Fruit fly (Drosophila melanogaster) whole organism, embryonic: ENCODE results near the gene CG8100.

Experiments
- Antp ChIP-seq: fragments of 200-800 bp; sonication (Bioruptor generic); optimal IDR thresholded peaks from 3 replicates; lab custom pipeline; 2016; ENCODE audit warnings: missing biosample characterization, missing genetic modification characterization
- CG1024 ChIP-seq: fragments of 200-800 bp; sonication (Bioruptor generic); IDR thresholded peaks from 2 replicates; pipeline ENCODE4 v1.3.6; 2022; ENCODE audit warnings: missing biosample characterization, missing genetic modification characterization
- CG10267 ChIP-seq: fragments of 200-800 bp; sonication (Bioruptor generic); optimal IDR thresholded peaks from 2 replicates; lab custom pipeline; 2018; ENCODE audit warnings: missing biosample characterization, mild to moderate bottlenecking, missing genetic modification characterization, moderate library complexity
- CG10543 ChIP-seq: fragments of 200-800 bp; sonication (Bioruptor generic); optimal IDR thresholded peaks from 3 replicates; lab custom pipeline; 2017; ENCODE audit warnings: missing biosample characterization, mild to moderate bottlenecking, missing genetic modification characterization, moderate library complexity
- CG11560 ChIP-seq: fragments of 200-800 bp; sonication (Bioruptor generic); IDR thresholded peaks from 3 replicates; pipeline ENCODE4 v1.3.6; 2022; ENCODE audit warnings: missing biosample characterization, missing genetic modification characterization
- CG11696 ChIP-seq: fragments of 200-800 bp; sonication (Bioruptor generic); IDR thresholded peaks from 2 replicates; pipeline ENCODE4 v1.3.6; 2022; ENCODE audit warnings: missing biosample characterization, missing genetic modification characterization
- CG12942 ChIP-seq: fragments of 200-800 bp; sonication (Bioruptor generic); optimal IDR thresholded peaks from 3 replicates; lab custom pipeline; 2016; ENCODE audit warnings: missing biosample characterization, missing genetic modification characterization
- CG1603 ChIP-seq: fragments of 200-800 bp; sonication (Bioruptor generic); optimal IDR thresholded peaks from 2 replicates; lab custom pipeline; 2019; ENCODE audit warnings: missing biosample characterization, mild to moderate bottlenecking, missing genetic modification characterization, moderate library complexity
- CG17829 ChIP-seq: fragments of 200-800 bp; optimal IDR thresholded peaks from 2 replicates; lab custom pipeline; 2019; ENCODE audit warnings: missing biosample characterization, mild to moderate bottlenecking, missing genetic modification characterization, moderate library complexity
- CG1792 ChIP-seq: fragments of 200-800 bp; sonication (Bioruptor generic); optimal IDR thresholded peaks from 2 replicates; lab custom pipeline; 2016; ENCODE audit warnings: missing biosample characterization, missing genetic modification characterization
- CG1832 ChIP-seq: fragments of 200-800 bp; sonication (Bioruptor generic); optimal IDR thresholded peaks from 2 replicates; lab custom pipeline; 2017; ENCODE audit warnings: missing biosample characterization, mild to moderate bottlenecking, missing genetic modification characterization, inconsistent platforms
- CG2116 ChIP-seq: fragments of 200-800 bp; sonication (Bioruptor generic); optimal IDR thresholded peaks from 3 replicates; lab custom pipeline; 2018; ENCODE audit warnings: missing biosample characterization, mild to moderate bottlenecking, missing genetic modification characterization
- CG30403 ChIP-seq: fragments of 200-800 bp; sonication (Bioruptor generic); optimal IDR thresholded peaks from 3 replicates; lab custom pipeline; 2016; ENCODE audit warnings: missing biosample characterization, missing genetic modification characterization
- CG31388 ChIP-seq: fragments of 200-800 bp; sonication (Bioruptor generic); optimal IDR thresholded peaks from 2 replicates; lab custom pipeline; 2016; ENCODE audit warnings: missing biosample characterization, missing genetic modification characterization
- CG3838 ChIP-seq: fragments of 200-800 bp; sonication (Bioruptor generic); optimal IDR thresholded peaks from 3 replicates; lab custom pipeline; 2016; ENCODE audit warnings: missing biosample characterization, missing genetic modification characterization
- CG4328 ChIP-seq: fragments of 200-800 bp; sonication (Bioruptor generic); optimal IDR thresholded peaks from 3 replicates; lab custom pipeline; 2017; ENCODE audit warnings: missing biosample characterization, missing genetic modification reagents, missing genetic modification characterization
- CG5953 ChIP-seq: fragments of 200-800 bp; sonication (Bioruptor generic); IDR thresholded peaks from 2 replicates; pipeline ENCODE4 v1.3.6; 2022; ENCODE audit warnings: missing biosample characterization, missing genetic modification characterization
- CG6765 ChIP-seq: fragments of 200-800 bp; sonication (Bioruptor generic); optimal IDR thresholded peaks from 3 replicates; lab custom pipeline; 2017; ENCODE audit warnings: missing biosample characterization, mild to moderate bottlenecking, missing genetic modification characterization
- CG7839 ChIP-seq: fragments of 200-800 bp; sonication (Bioruptor generic); optimal IDR thresholded peaks from 3 replicates; lab custom pipeline; 2018; ENCODE audit warnings: missing biosample characterization, mild to moderate bottlenecking, missing genetic modification characterization, moderate library complexity
- CHES-1-like ChIP-seq: fragments of 200-800 bp; sonication (Bioruptor generic); optimal IDR thresholded peaks from 2 replicates; lab custom pipeline; 2016; ENCODE audit warnings: missing biosample characterization, missing genetic modification characterization
- Elba2 ChIP-seq: fragments of 200-800 bp; sonication (Bioruptor generic); optimal IDR thresholded peaks from 3 replicates; lab custom pipeline; 2016; ENCODE audit warnings: missing biosample characterization, missing genetic modification characterization
- Fer1 ChIP-seq: fragments of 200-800 bp; sonication (Bioruptor generic); optimal IDR thresholded peaks from 2 replicates; lab custom pipeline; 2017; ENCODE audit warnings: missing biosample characterization, mild to moderate bottlenecking, missing genetic modification characterization
- H2.0 ChIP-seq: fragments of 200-800 bp; sonication (Bioruptor generic); IDR thresholded peaks from 2 replicates; pipeline ENCODE4 v1.3.6; 2022; ENCODE audit warnings: missing biosample characterization, missing genetic modification characterization
- HHEX ChIP-seq: fragments of 200-800 bp; sonication (Bioruptor generic); optimal IDR thresholded peaks from 3 replicates; lab custom pipeline; 2017; ENCODE audit warnings: missing biosample characterization, mild to moderate bottlenecking, missing genetic modification characterization, missing genetic modification reagents
- HLHmδ ChIP-seq: fragments of 200-800 bp; sonication (Bioruptor generic); optimal IDR thresholded peaks from 2 replicates; lab custom pipeline; 2018; ENCODE audit warnings: missing biosample characterization, mild to moderate bottlenecking, missing genetic modification characterization, moderate library complexity
- Hr78 ChIP-seq, 2 experiments: fragments of 200-800 bp in 1 of 2; fragments of >200 bp in 1 of 2; sonication (Bioruptor generic) in 1 of 2; optimal IDR thresholded peaks; 2 replicates each; lab custom pipeline; 2017 to 2019; ENCODE audit warnings: missing biosample characterization in 2 of 2, missing genetic modification characterization in 2 of 2, mild to moderate bottlenecking in 1 of 2, moderate library complexity in 1 of 2
- Jarid2 ChIP-seq: fragments of 200-800 bp; sonication (Bioruptor generic); optimal IDR thresholded peaks from 3 replicates; lab custom pipeline; 2017; ENCODE audit warnings: mild to moderate bottlenecking, missing biosample characterization, missing genetic modification reagents, missing genetic modification characterization
- Max ChIP-seq: fragments of 200-800 bp; sonication (Bioruptor generic); optimal IDR thresholded peaks from 2 replicates; lab custom pipeline; 2016; ENCODE audit warnings: missing biosample characterization, mild to moderate bottlenecking, missing genetic modification characterization
- NK7.1 ChIP-seq: fragments of 200-800 bp; sonication (Bioruptor generic); optimal IDR thresholded peaks from 3 replicates; lab custom pipeline; 2016; ENCODE audit warnings: missing biosample characterization, missing genetic modification characterization
- Optix ChIP-seq: fragments of 200-800 bp; sonication (Bioruptor generic); IDR thresholded peaks from 3 replicates; pipeline ENCODE4 v1.3.6; 2022; ENCODE audit warnings: missing biosample characterization, missing genetic modification characterization
- Sox100B ChIP-seq: fragments of 200-800 bp; sonication (Bioruptor generic); optimal IDR thresholded peaks from 3 replicates; lab custom pipeline; 2018; ENCODE audit warnings: missing biosample characterization, mild to moderate bottlenecking, missing genetic modification characterization
- Xrp1 ChIP-seq: fragments of 200-800 bp; sonication (Bioruptor generic); IDR thresholded peaks from 2 replicates; pipeline ENCODE4 v1.3.6; 2022; ENCODE audit warnings: missing biosample characterization, missing genetic modification characterization
- ac ChIP-seq: fragments of 200-800 bp; sonication (Bioruptor generic); optimal IDR thresholded peaks from 3 replicates; lab custom pipeline; 2017; ENCODE audit warnings: missing biosample characterization, mild to moderate bottlenecking, missing genetic modification characterization
- bab2 ChIP-seq: fragments of 200-800 bp; sonication (Bioruptor generic); optimal IDR thresholded peaks from 2 replicates; lab custom pipeline; 2016; ENCODE audit warnings: missing biosample characterization, missing genetic modification characterization
- dmrt99B ChIP-seq: fragments of 200-800 bp; sonication (Bioruptor generic); optimal IDR thresholded peaks from 2 replicates; lab custom pipeline; 2018; ENCODE audit warnings: missing biosample characterization, mild to moderate bottlenecking, missing genetic modification characterization, moderate library complexity
- fd96Cb ChIP-seq: fragments of 200-800 bp; sonication (Bioruptor generic); optimal IDR thresholded peaks from 2 replicates; lab custom pipeline; 2018; ENCODE audit warnings: missing biosample characterization, mild to moderate bottlenecking, missing genetic modification characterization, moderate library complexity
- ham ChIP-seq: fragments of 200-800 bp; sonication (Bioruptor generic); IDR thresholded peaks from 2 replicates; pipeline ENCODE4 v1.3.6; 2022; ENCODE audit warnings: missing biosample characterization, missing genetic modification characterization
- ken ChIP-seq: fragments of 200-800 bp; sonication (Bioruptor generic); IDR thresholded peaks from 3 replicates; pipeline ENCODE4 v1.3.6; 2022; ENCODE audit warnings: missing biosample characterization, missing genetic modification characterization
- nmo ChIP-seq: fragments of 200-800 bp; sonication (Bioruptor generic); optimal IDR thresholded peaks from 2 replicates; lab custom pipeline; 2018; ENCODE audit warnings: missing biosample characterization, mild to moderate bottlenecking, missing genetic modification characterization, moderate library complexity
- ranshi ChIP-seq: fragments of 200-800 bp; sonication (Bioruptor generic); IDR thresholded peaks from 2 replicates; pipeline ENCODE4 v1.3.6; 2022; ENCODE audit warnings: missing biosample characterization, missing genetic modification characterization
- scrt ChIP-seq: fragments of 200-800 bp; sonication (Bioruptor generic); optimal IDR thresholded peaks from 2 replicates; lab custom pipeline; 2018; ENCODE audit warnings: missing biosample characterization, mild to moderate bottlenecking, missing genetic modification characterization, moderate library complexity
- sens-2 ChIP-seq: fragments of 200-800 bp; sonication (Bioruptor generic); IDR thresholded peaks from 2 replicates; pipeline ENCODE4 v1.3.6; 2022; ENCODE audit warnings: missing biosample characterization, missing genetic modification characterization
- slbo ChIP-seq: fragments of 200-800 bp; sonication (Bioruptor generic); IDR thresholded peaks from 2 replicates; pipeline ENCODE4 v1.3.6; 2022; ENCODE audit warnings: missing biosample characterization, missing genetic modification characterization
- ssp ChIP-seq: fragments of 200-800 bp; sonication (Bioruptor generic); IDR thresholded peaks from 2 replicates; pipeline ENCODE4 v1.3.6; 2022; ENCODE audit warnings: missing biosample characterization, missing genetic modification characterization
- wor ChIP-seq: fragments of 200-800 bp; sonication (Bioruptor generic); IDR thresholded peaks from 2 replicates; pipeline ENCODE4 v1.3.6; 2022; ENCODE audit warnings: missing biosample characterization, missing genetic modification characterization

CG8100 gene

DNA sequence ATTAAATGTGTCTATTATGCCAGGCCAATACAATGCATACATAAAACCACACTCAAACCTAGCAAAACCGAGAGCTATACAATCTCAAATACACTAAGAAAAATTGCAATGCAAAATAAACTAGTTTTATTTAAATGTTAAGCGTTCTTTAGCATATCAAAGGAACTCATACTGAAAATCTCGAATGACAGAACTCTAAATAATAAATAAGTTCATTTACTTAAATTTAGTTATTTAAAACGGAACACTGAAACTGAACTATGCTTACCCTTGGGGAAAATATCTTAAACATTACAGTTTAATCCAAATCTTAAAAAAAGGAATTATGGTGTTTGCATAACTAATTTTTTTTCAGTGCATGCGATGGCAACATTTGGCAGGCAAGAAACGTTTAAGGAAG is 2.8 kb downstream of the CG8100 start (continued):
- TF ChIP-seq scrt, result no peak
- TF ChIP-seq CG3838 (GFP tag; lab: Kevin White, UChicago), result no peak
- no peak for TF ChIP-seq sens-2
- TF ChIP-seq dmrt99B, result peak; percentile 36
- TF ChIP-seq CG1024 (GFP tag; lab: Robert Waterston, UW), result no peak
- TF ChIP-seq ssp, result no peak
- TF ChIP-seq ken (GFP tag; lab: Robert Waterston, UW), result no peak
- no peak for TF ChIP-seq CG6765 (GFP tag; lab: Kevin White, UChicago)
- no peak for TF ChIP-seq Fer1
- TF ChIP-seq CHES-1-like, result no peak
- no peak for TF ChIP-seq CG31388 (GFP tag; lab: Kevin White, UChicago)
- TF ChIP-seq CG1603 (tag; lab: Kevin White, UChicago), result no peak
- TF ChIP-seq Hr78 (GFP tag; optimal IDR thresholded peaks at IDR 0.05; lab: Kevin White, UChicago), result no peak
- no peak for TF ChIP-seq CG5953 (GFP tag; lab: Robert Waterston, UW)
- peak; percentile 56 for TF ChIP-seq CG17829 (tag; lab: Kevin White, UChicago)
- no peak for TF ChIP-seq slbo (GFP tag; lab: Robert Waterston, UW)
- TF ChIP-seq CG1792 (GFP tag; lab: Kevin White, UChicago), result no peak
- peak; percentile 36 for TF ChIP-seq nmo (GFP tag; lab: Kevin White, UChicago)
- TF ChIP-seq CG10267, result peak; percentile 22
- no peak for TF ChIP-seq ac (GFP tag; lab: Kevin White, UChicago)
- TF ChIP-seq CG11696 (GFP tag; lab: Robert Waterston, UW), result no peak
- TF ChIP-seq Elba2 (GFP tag; lab: Kevin White, UChicago), result no peak
- no peak for TF ChIP-seq Optix (GFP tag; lab: Robert Waterston, UW)
- no peak for TF ChIP-seq CG4328 (GFP tag; lab: Kevin White, UChicago)
- TF ChIP-seq CG11560 (tag; lab: Robert Waterston, UW), result no peak
- peak; percentile 1 for TF ChIP-seq Sox100B (GFP tag; lab: Kevin White, UChicago)
- TF ChIP-seq ranshi, result no peak
- no peak for TF ChIP-seq CG2116 (GFP tag; lab: Kevin White, UChicago)
- no peak for TF ChIP-seq Max (GFP tag; lab: Kevin White, UChicago)
- no peak for TF ChIP-seq ham
- TF ChIP-seq Jarid2, result no peak
- TF ChIP-seq CG1832 (GFP tag; lab: Kevin White, UChicago), result no peak
- no peak for TF ChIP-seq HHEX (GFP tag; lab: Kevin White, UChicago)
- peak; percentile 34; the same call in 1 of the 2 replicates for TF ChIP-seq Xrp1 (GFP tag; lab: Robert Waterston, UW)
- no peak for TF ChIP-seq CG12942 (GFP tag; lab: Kevin White, UChicago)
- no peak for TF ChIP-seq NK7.1 (GFP tag; lab: Kevin White, UChicago)
- no peak for TF ChIP-seq bab2
- peak; percentile 3 for TF ChIP-seq CG30403
- peak; percentile 39 for TF ChIP-seq fd96Cb (tag; lab: Kevin White, UChicago)
- TF ChIP-seq H2.0, result no peak
- no peak for TF ChIP-seq HLHmδ
- TF ChIP-seq CG10543, result no peak
- no peak for TF ChIP-seq wor (GFP tag; lab: Robert Waterston, UW)
- TF ChIP-seq CG7839 (tag; lab: Kevin White, UChicago), result peak; percentile 30
- TF ChIP-seq Antp (GFP tag; lab: Kevin White, UChicago), result no peak
